Fruit fly (Drosophila melanogaster) S2 (cell line): Measurements from ENCODE around the gene Lim3.

Experiments
- CG8478 ChIP-seq: fragments of >200 bp; optimal IDR thresholded peaks from 2 replicates; lab custom pipeline; 2018
- CTCF ChIP-seq, 2 experiments: fragments of >200 bp; optimal IDR thresholded peaks; 2 replicates each; lab custom pipeline; 2018

The Lim3 gene

dm6 chr2L:19137494-19138360, 29.5 kb upstream of the Lim3 start:
- TF ChIP-seq CTCF (optimal IDR thresholded peaks at IDR 0.05; lab: Kevin White, UChicago) (no peak), CG8478 (lab: Kevin White, UChicago) (no peak)

- TF ChIP-seq CTCF (optimal IDR thresholded peaks at IDR 0.05; lab: Kevin White, UChicago) (no peak), CG8478 (lab: Kevin White, UChicago) (no peak)
Observed at dm6 chr2L:19136735-19137134, 28.5 kb upstream of the Lim3 start.

- TF ChIP-seq CTCF (optimal IDR thresholded peaks at IDR 0.05; lab: Kevin White, UChicago) = no peak
- no peak for TF ChIP-seq CG8478 (lab: Kevin White, UChicago)
Observed at dm6 chr2L:19135955-19136677, 27.9 kb upstream of the Lim3 start.

dm6 chr2L:19134814-19135523, 26.7 kb upstream of the Lim3 start, which contains the start of gene Polr1D:
Gene Polr1D (minus strand): TSS chr2L:19135233.
- TF ChIP-seq CTCF (optimal IDR thresholded peaks at IDR 0.05; lab: Kevin White, UChicago) (no peak), CG8478 (lab: Kevin White, UChicago) (no peak)

- TF ChIP-seq CTCF (optimal IDR thresholded peaks at IDR 0.05; lab: Kevin White, UChicago) (no peak), CG8478 (lab: Kevin White, UChicago) (no peak)
Observed at dm6 chr2L:19134366-19134689, 26.1 kb upstream of the Lim3 start.

- TF ChIP-seq CTCF (optimal IDR thresholded peaks at IDR 0.05; lab: Kevin White, UChicago) (peak in 1 of 2 experiments; percentile 12), CG8478 (lab: Kevin White, UChicago) (no peak)
Observed at dm6 chr2L:19133465-19134365, 25.5 kb upstream of the Lim3 start, which contains the start of gene brat. Gene brat (plus strand): TSS chr2L:19133816.

dm6 chr2L:19131905-19132402, 23.7 kb upstream of the Lim3 start, which contains the start of the genes AsnRS and DCTN6-p27:
Gene AsnRS (minus strand): TSS chr2L:19131954.
Gene DCTN6-p27 (plus strand): TSS chr2L:19132323.
- TF ChIP-seq CTCF (optimal IDR thresholded peaks at IDR 0.05; lab: Kevin White, UChicago) = no peak
- TF ChIP-seq CG8478 (lab: Kevin White, UChicago) = no peak

dm6 chr2L:19126888-19127287, 18.7 kb upstream of the Lim3 start:
- TF ChIP-seq CTCF (optimal IDR thresholded peaks at IDR 0.05; lab: Kevin White, UChicago) (no peak), CG8478 (lab: Kevin White, UChicago) (no peak)

- TF ChIP-seq CG8478 (lab: Kevin White, UChicago) (no peak), CTCF (optimal IDR thresholded peaks at IDR 0.05; lab: Kevin White, UChicago) (no peak)
Observed at dm6 chr2L:19123472-19124070, 15.3 kb upstream of the Lim3 start, which contains the start of gene Phb1. Gene Phb1 (minus strand): TSS chr2L:19123869.

- TF ChIP-seq CG8478 (lab: Kevin White, UChicago) (no peak), CTCF (optimal IDR thresholded peaks at IDR 0.05; lab: Kevin White, UChicago) (no peak)
Observed at dm6 chr2L:19120984-19121383, 12.8 kb upstream of the Lim3 start.

dm6 chr2L:19120196-19120950, 12.1 kb upstream of the Lim3 start, which contains the start of gene Ddc:
Gene Ddc (minus strand): TSS chr2L:19120306.
- no peak for TF ChIP-seq CG8478 (lab: Kevin White, UChicago)
- TF ChIP-seq CTCF (optimal IDR thresholded peaks at IDR 0.05; lab: Kevin White, UChicago) = no peak

dm6 chr2L:19114183-19114776, 6.1 kb upstream of the Lim3 start, which contains the start of gene CG10561:
Gene CG10561 (plus strand): TSS chr2L:19114401.
- TF ChIP-seq CTCF (optimal IDR thresholded peaks at IDR 0.05; lab: Kevin White, UChicago) (no peak), CG8478 (lab: Kevin White, UChicago) (no peak)
